Fruit fly (Drosophila melanogaster) whole organism, prepupa: ENCODE measurements around the gene Rab9Fa.

Experiments
- CG10631 ChIP-seq: fragments of 200-800 bp; sonication (Bioruptor generic); optimal IDR thresholded peaks from 2 replicates; lab custom pipeline; 2016; ENCODE audit warnings: missing biosample characterization, missing genetic modification characterization
- CG10669 ChIP-seq: fragments of 200-800 bp; sonication (Bioruptor generic); optimal IDR thresholded peaks from 3 replicates; lab custom pipeline; 2018; ENCODE audit warnings: missing biosample characterization, mild to moderate bottlenecking, missing genetic modification characterization, moderate library complexity
- CG11294 ChIP-seq: fragments of 200-800 bp; sonication (Bioruptor generic); IDR thresholded peaks from 2 replicates; pipeline ENCODE4 v1.3.6; 2022; ENCODE audit warnings: missing biosample characterization, missing genetic modification characterization
- CG11902 ChIP-seq: fragments of 200-800 bp; sonication (Bioruptor generic); optimal IDR thresholded peaks from 3 replicates; lab custom pipeline; 2016; ENCODE audit warnings: missing biosample characterization, missing genetic modification characterization
- CG15336 ChIP-seq: fragments of 200-800 bp; sonication (Bioruptor generic); IDR thresholded peaks from 2 replicates; pipeline ENCODE4 v1.3.6; 2022; ENCODE audit warnings: missing biosample characterization, missing genetic modification characterization
- CG1621 ChIP-seq: fragments of 200-800 bp; sonication (Bioruptor generic); optimal IDR thresholded peaks from 3 replicates; lab custom pipeline; 2018; ENCODE audit warnings: missing biosample characterization, mild to moderate bottlenecking, missing genetic modification characterization
- CG3032 ChIP-seq: fragments of 200-800 bp; optimal IDR thresholded peaks from 2 replicates; lab custom pipeline; 2019; ENCODE audit warnings: missing biosample characterization, mild to moderate bottlenecking, missing genetic modification characterization, moderate library complexity
- CG31627 ChIP-seq: fragments of 200-800 bp; sonication (Bioruptor generic); optimal IDR thresholded peaks from 3 replicates; lab custom pipeline; 2016; ENCODE audit warnings: missing biosample characterization, missing genetic modification characterization
- CG34406 ChIP-seq: fragments of 200-800 bp; sonication (Bioruptor generic); optimal IDR thresholded peaks from 3 replicates; lab custom pipeline; 2016; ENCODE audit warnings: missing biosample characterization, missing genetic modification characterization
- CG3919 ChIP-seq: fragments of 200-800 bp; sonication (Bioruptor generic); optimal IDR thresholded peaks from 3 replicates; lab custom pipeline; 2016; ENCODE audit warnings: missing biosample characterization, missing genetic modification characterization
- CG4318 ChIP-seq: fragments of 200-800 bp; sonication (Bioruptor generic); optimal IDR thresholded peaks from 3 replicates; lab custom pipeline; 2017; ENCODE audit warnings: missing biosample characterization, mild to moderate bottlenecking, missing genetic modification characterization
- CG6276 ChIP-seq: fragments of 200-800 bp; sonication (Bioruptor generic); optimal IDR thresholded peaks from 2 replicates; lab custom pipeline; 2017; ENCODE audit warnings: missing biosample characterization, mild to moderate bottlenecking, missing genetic modification characterization
- CG6792 ChIP-seq: fragments of 200-800 bp; sonication (Bioruptor generic); optimal IDR thresholded peaks from 3 replicates; lab custom pipeline; 2016; ENCODE audit warnings: missing biosample characterization, missing genetic modification characterization
- CG6808 ChIP-seq: fragments of 200-800 bp; sonication (Bioruptor generic); optimal IDR thresholded peaks from 3 replicates; lab custom pipeline; 2017; ENCODE audit warnings: missing biosample characterization, missing genetic modification characterization, mild to moderate bottlenecking, moderate library complexity, missing genetic modification reagents
- CG6854 ChIP-seq: fragments of 200-800 bp; sonication (Bioruptor generic); optimal IDR thresholded peaks from 2 replicates; lab custom pipeline; 2017; ENCODE audit warnings: missing biosample characterization, mild to moderate bottlenecking, missing genetic modification characterization
- CG7368 ChIP-seq: fragments of 200-800 bp; sonication (Bioruptor generic); optimal IDR thresholded peaks from 3 replicates; lab custom pipeline; 2016; ENCODE audit warnings: missing biosample characterization, missing genetic modification characterization
- CG8632 ChIP-seq: fragments of 200-800 bp; sonication (Bioruptor generic); optimal IDR thresholded peaks from 3 replicates; lab custom pipeline; 2016; ENCODE audit warnings: missing biosample characterization, missing genetic modification characterization
- CG9139 ChIP-seq: fragments of 200-800 bp; sonication (Bioruptor generic); optimal IDR thresholded peaks from 3 replicates; lab custom pipeline; 2017; ENCODE audit warnings: missing biosample characterization, mild to moderate bottlenecking, missing genetic modification characterization
- Eip75B ChIP-seq: fragments of 200-800 bp; sonication (Bioruptor generic); optimal IDR thresholded peaks from 3 replicates; lab custom pipeline; 2016; ENCODE audit warnings: missing biosample characterization, missing genetic modification characterization
- Ets21C ChIP-seq: fragments of 200-800 bp; sonication (Bioruptor generic); optimal IDR thresholded peaks from 3 replicates; lab custom pipeline; 2016; ENCODE audit warnings: missing biosample characterization, missing genetic modification characterization
- Ets96B ChIP-seq: fragments of 200-800 bp; optimal IDR thresholded peaks from 2 replicates; lab custom pipeline; 2019; ENCODE audit warnings: missing biosample characterization, mild to moderate bottlenecking, missing genetic modification characterization, moderate library complexity
- Gug ChIP-seq: fragments of 200-800 bp; sonication (Bioruptor generic); IDR thresholded peaks from 2 replicates; pipeline ENCODE4 v1.3.6; 2022; ENCODE audit warnings: missing biosample characterization, missing genetic modification characterization
- Hr39 ChIP-seq: fragments of 200-800 bp; sonication (Bioruptor generic); optimal IDR thresholded peaks from 2 replicates; lab custom pipeline; 2016; ENCODE audit warnings: missing biosample characterization, missing genetic modification characterization
- Lpt ChIP-seq: fragments of 200-800 bp; sonication (Bioruptor generic); optimal IDR thresholded peaks from 3 replicates; lab custom pipeline; 2016; ENCODE audit warnings: missing biosample characterization, missing genetic modification characterization
- Met ChIP-seq: fragments of 200-800 bp; sonication (Bioruptor generic); optimal IDR thresholded peaks from 3 replicates; lab custom pipeline; 2016; ENCODE audit warnings: missing biosample characterization, missing genetic modification characterization
- OdsH ChIP-seq: fragments of 200-800 bp; sonication (Bioruptor generic); optimal IDR thresholded peaks from 3 replicates; lab custom pipeline; 2016; ENCODE audit warnings: missing biosample characterization, missing genetic modification characterization
- Smox ChIP-seq: fragments of 200-800 bp; sonication (Bioruptor generic); optimal IDR thresholded peaks from 3 replicates; lab custom pipeline; 2016; ENCODE audit warnings: missing biosample characterization, missing genetic modification characterization
- Sox102F ChIP-seq: fragments of 200-800 bp; sonication (Bioruptor generic); optimal IDR thresholded peaks from 2 replicates; lab custom pipeline; 2016; ENCODE audit warnings: missing biosample characterization, mild to moderate bottlenecking, missing genetic modification characterization
- Sox14 ChIP-seq: fragments of 200-800 bp; sonication (Bioruptor generic); optimal IDR thresholded peaks from 3 replicates; lab custom pipeline; 2016; ENCODE audit warnings: missing biosample characterization, missing genetic modification characterization
- Sox15 ChIP-seq: fragments of 200-800 bp; sonication (Bioruptor generic); optimal IDR thresholded peaks from 3 replicates; lab custom pipeline; 2016; ENCODE audit warnings: missing biosample characterization, missing genetic modification characterization
- achi ChIP-seq: fragments of 200-800 bp; sonication (Bioruptor generic); optimal IDR thresholded peaks from 3 replicates; lab custom pipeline; 2016; ENCODE audit warnings: missing biosample characterization, missing genetic modification characterization
- acj6 ChIP-seq: fragments of 200-800 bp; sonication (Bioruptor generic); optimal IDR thresholded peaks from 3 replicates; lab custom pipeline; 2016; ENCODE audit warnings: missing biosample characterization, missing genetic modification characterization
- cyc ChIP-seq: fragments of 200-800 bp; sonication (Bioruptor generic); optimal IDR thresholded peaks from 3 replicates; lab custom pipeline; 2016; ENCODE audit warnings: missing biosample characterization, missing genetic modification characterization
- dac ChIP-seq: fragments of 200-800 bp; sonication (Bioruptor generic); optimal IDR thresholded peaks from 2 replicates; lab custom pipeline; 2017; ENCODE audit warnings: missing biosample characterization, mild to moderate bottlenecking, missing genetic modification characterization
- eg ChIP-seq: fragments of 200-800 bp; sonication (Bioruptor generic); IDR thresholded peaks from 3 replicates; pipeline ENCODE4 v1.3.6; 2022; ENCODE audit warnings: missing biosample characterization, missing genetic modification characterization
- fd59A ChIP-seq: fragments of 200-800 bp; sonication (Bioruptor generic); optimal IDR thresholded peaks from 2 replicates; lab custom pipeline; 2017; ENCODE audit warnings: missing biosample characterization, mild to moderate bottlenecking, missing genetic modification characterization, missing genetic modification reagents
- fd85E ChIP-seq: fragments of 200-800 bp; sonication (Bioruptor generic); optimal IDR thresholded peaks from 3 replicates; lab custom pipeline; 2016; ENCODE audit warnings: missing biosample characterization, missing genetic modification characterization
- fkh ChIP-seq: fragments of 200-800 bp; sonication (Bioruptor generic); optimal IDR thresholded peaks from 3 replicates; lab custom pipeline; 2017; ENCODE audit warnings: missing biosample characterization, mild to moderate bottlenecking, missing genetic modification characterization, moderate library complexity
- lz ChIP-seq: fragments of 200-800 bp; sonication (Bioruptor generic); optimal IDR thresholded peaks from 3 replicates; lab custom pipeline; 2016; ENCODE audit warnings: missing biosample characterization, missing genetic modification characterization
- pdm3 ChIP-seq: fragments of 200-800 bp; sonication (Bioruptor generic); optimal IDR thresholded peaks from 3 replicates; lab custom pipeline; 2016; ENCODE audit warnings: missing biosample characterization, missing genetic modification characterization
- salr ChIP-seq, 2 experiments: fragments of 200-800 bp; sonication (Bioruptor generic); optimal IDR thresholded peaks; 3 replicates each; lab custom pipeline; 2016 to 2018; ENCODE audit warnings: missing biosample characterization in 2 of 2, missing genetic modification characterization in 2 of 2, mild to moderate bottlenecking in 1 of 2
- spab ChIP-seq: fragments of 200-800 bp; sonication (Bioruptor generic); optimal IDR thresholded peaks from 2 replicates; lab custom pipeline; 2017; ENCODE audit warnings: missing biosample characterization, mild to moderate bottlenecking, missing genetic modification characterization, missing genetic modification reagents
- ss ChIP-seq, 2 experiments: fragments of 200-800 bp; sonication (Bioruptor generic); optimal IDR thresholded peaks; 2 replicates in 1 of 2; 3 replicates in 1 of 2; lab custom pipeline; 2017 to 2018; ENCODE audit warnings: mild to moderate bottlenecking in 2 of 2, missing biosample characterization in 2 of 2, missing genetic modification characterization in 2 of 2, moderate library complexity in 1 of 2
- svp ChIP-seq: fragments of 200-800 bp; sonication (Bioruptor generic); peaks from one replicate; lab custom pipeline; 2016; ENCODE audit warnings: missing biosample characterization, missing genetic modification characterization
- topi ChIP-seq: fragments of 200-800 bp; sonication (Bioruptor generic); optimal IDR thresholded peaks from 3 replicates; lab custom pipeline; 2016; ENCODE audit warnings: missing biosample characterization, missing genetic modification characterization

Gene Rab9Fa

dm6 chrX:10906222-10906866 is 44.5 kb downstream of the Rab9Fa start:
- no peak for TF ChIP-seq OdsH (GFP tag; lab: Kevin White, UChicago)
- TF ChIP-seq ss (GFP tag; optimal IDR thresholded peaks at IDR 0.05; lab: Kevin White, UChicago), result peak in 1 of 2 experiments; percentile 1
- TF ChIP-seq CG11294 (GFP tag; lab: Robert Waterston, UW), result no peak
- no peak for TF ChIP-seq CG10669 (GFP tag; lab: Kevin White, UChicago)
- TF ChIP-seq, all 60 proteins: peak for 1

- no peak for TF ChIP-seq svp
- no peak for TF ChIP-seq fd59A (GFP tag; lab: Kevin White, UChicago)
- no peak for TF ChIP-seq CG8632
- no peak for TF ChIP-seq CG3032
- no peak for TF ChIP-seq spab (GFP tag; lab: Kevin White, UChicago)
- TF ChIP-seq eg, result no peak
- no peak for TF ChIP-seq Ets21C
- TF ChIP-seq CG15336 (GFP tag; lab: Robert Waterston, UW), result no peak
- no peak for TF ChIP-seq Sox14
- TF ChIP-seq Smox (GFP tag; lab: Kevin White, UChicago), result no peak
- TF ChIP-seq fd85E (GFP tag; lab: Kevin White, UChicago), result no peak
- TF ChIP-seq CG6808 (GFP tag; lab: Kevin White, UChicago), result no peak
- TF ChIP-seq CG7368 (GFP tag; lab: Kevin White, UChicago), result no peak
- no peak for TF ChIP-seq acj6 (GFP tag; lab: Kevin White, UChicago)
These were observed 45.4 kb downstream of the Rab9Fa start, which contains the start of gene CG43901 for dm6 chrX:10905467-10905866. CG43901 (plus strand) TSS chrX:10905767.

dm6 chrX:10905047-10905446 is 45.8 kb downstream of the Rab9Fa start:
- TF ChIP-seq eg (peak; percentile 10; the same call in 1 of the 3 replicates), OdsH (GFP tag; lab: Kevin White, UChicago) (peak; percentile 36), Ets21C (peak; percentile 15), Sox14 (peak; percentile 5), Sox15 (GFP tag; lab: Kevin White, UChicago) (no peak), Lpt (no peak), Smox (GFP tag; lab: Kevin White, UChicago) (peak; percentile 33), CG3032 (no peak), CG4318 (GFP tag; lab: Kevin White, UChicago) (no peak), ss (GFP tag; optimal IDR thresholded peaks at IDR 0.05; lab: Kevin White, UChicago) (no peak), CG31627 (GFP tag; lab: Kevin White, UChicago) (peak; percentile 29), CG15336 (GFP tag; lab: Robert Waterston, UW) (peak; percentile 46), Gug (GFP tag; lab: Robert Waterston, UW) (no peak), lz (GFP tag; lab: Kevin White, UChicago) (peak; percentile 40), CG6854 (GFP tag; lab: Kevin White, UChicago) (no peak), fd85E (GFP tag; lab: Kevin White, UChicago) (no peak), Eip75B (peak; percentile 57), dac (GFP tag; lab: Kevin White, UChicago) (no peak), Ets96B (tag; lab: Kevin White, UChicago) (no peak), CG1621 (no peak), salr (GFP tag; optimal IDR thresholded peaks at IDR 0.05; lab: Kevin White, UChicago) (no peak), cyc (GFP tag; lab: Kevin White, UChicago) (no peak), Met (peak; percentile 46), CG6276 (no peak), CG6792 (GFP tag; lab: Kevin White, UChicago) (peak; percentile 4), pdm3 (GFP tag; lab: Kevin White, UChicago) (no peak), CG10669 (GFP tag; lab: Kevin White, UChicago) (no peak), topi (peak; percentile 41), acj6 (GFP tag; lab: Kevin White, UChicago) (peak; percentile 16), CG10631 (GFP tag; lab: Kevin White, UChicago) (peak; percentile 36), CG34406 (GFP tag; lab: Kevin White, UChicago) (peak; percentile 20), Sox102F (GFP tag; lab: Kevin White, UChicago) (peak; percentile 42), CG11294 (GFP tag; lab: Robert Waterston, UW) (no peak), fkh (GFP tag; lab: Kevin White, UChicago) (no peak), Hr39 (GFP tag; lab: Kevin White, UChicago) (peak; percentile 13), CG3919 (GFP tag; lab: Kevin White, UChicago) (no peak), CG6808 (GFP tag; lab: Kevin White, UChicago) (no peak), achi (GFP tag; lab: Kevin White, UChicago) (peak; percentile 26), fd59A (GFP tag; lab: Kevin White, UChicago) (no peak), CG9139 (GFP tag; lab: Kevin White, UChicago) (no peak), CG11902 (GFP tag; lab: Kevin White, UChicago) (no peak)
